Fruit fly (Drosophila melanogaster): Measurements from ENCODE around the gene SdhD.

SdhD gene

DNA sequence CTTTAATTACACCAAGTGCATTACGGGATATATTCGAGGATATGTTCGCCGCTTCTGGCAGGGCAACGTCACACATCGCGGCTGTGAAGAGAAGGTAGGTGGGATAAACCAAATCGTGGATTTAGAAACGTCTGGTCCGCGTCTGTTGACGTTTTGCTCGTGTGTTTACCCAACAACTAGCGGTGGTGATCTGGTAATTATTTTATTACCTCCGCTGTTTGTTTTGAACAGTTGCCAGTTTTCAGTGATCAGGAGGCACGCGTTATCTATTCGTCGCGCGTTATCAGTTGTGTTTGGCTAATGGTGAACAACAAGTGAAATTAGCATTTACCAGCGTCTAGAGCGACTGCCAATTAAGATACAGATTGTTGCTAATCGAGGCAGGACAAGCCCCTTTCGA lies 31.3 kb downstream of the SdhD start (continued):
- TF ChIP-seq gt (GFP tag; IDR thresholded peaks at IDR 0.05) (no peak), esg (GFP tag; conservative IDR thresholded peaks at IDR 0.05) (no peak), Nf-YC (tag; optimal IDR thresholded peaks at IDR 0.05) (no peak), Ets65A (GFP tag) (no peak), sug (tag; optimal IDR thresholded peaks at IDR 0.05) (peak; percentile 64), Hand (GFP tag; optimal IDR thresholded peaks at IDR 0.05) (peak; percentile 42), CG4328 (GFP tag; optimal IDR thresholded peaks at IDR 0.05) (peak; percentile 54), CG10431 (GFP tag; optimal IDR thresholded peaks at IDR 0.05) (no peak), Dbx (GFP tag; IDR thresholded peaks at IDR 0.05) (0 out of 3 replicates have a peak, but pooled peaks have one; percentile 17), CG9817 (tag; optimal IDR thresholded peaks at IDR 0.05) (no peak), CG11695 (GFP tag; IDR thresholded peaks at IDR 0.05) (0 out of 3 replicates have a peak, but pooled peaks have one; percentile 8), CG1603 (tag; optimal IDR thresholded peaks at IDR 0.05) (peak; percentile 9), da (GFP tag; optimal IDR thresholded peaks at IDR 0.05) (no peak), Mrtf (GFP tag; IDR thresholded peaks at IDR 0.05) (no peak), D (optimal IDR thresholded peaks at IDR 0.05) (no peak), D (GFP tag; optimal IDR thresholded peaks at IDR 0.05) (no peak), CG17361 (GFP tag; IDR thresholded peaks at IDR 0.05) (no peak), CG11560 (tag; IDR thresholded peaks at IDR 0.05) (no peak), inv (GFP tag; IDR thresholded peaks at IDR 0.05; ENCODE audit: partially characterized antibody) (no peak), CG34422 (GFP tag; IDR thresholded peaks at IDR 0.05) (no peak), row (GFP tag; IDR thresholded peaks at IDR 0.05) (no peak), nmo (GFP tag; optimal IDR thresholded peaks at IDR 0.05) (no peak), tin (GFP tag; optimal IDR thresholded peaks at IDR 0.05) (no peak), ash1 (GFP tag; optimal IDR thresholded peaks at IDR 0.05) (peak; percentile 72), wek (GFP tag; optimal IDR thresholded peaks at IDR 0.05) (peak; percentile 62), lbe (GFP tag; optimal IDR thresholded peaks at IDR 0.05) (no peak), Atf3 (GFP tag; optimal IDR thresholded peaks at IDR 0.05) (no peak), wdn (GFP tag; IDR thresholded peaks at IDR 0.05) (0 out of 2 replicates have a peak, but pooled peaks have one; percentile 8), luna (GFP tag; optimal IDR thresholded peaks at IDR 0.05) (no peak), kah (GFP tag; optimal IDR thresholded peaks at IDR 0.05) (peak; percentile 24), H2.0 (GFP tag; IDR thresholded peaks at IDR 0.05) (no peak), CG4360 (GFP tag; IDR thresholded peaks at IDR 0.05) (no peak), aop (GFP tag; IDR thresholded peaks at IDR 0.05) (no peak), Hey (tag; optimal IDR thresholded peaks at IDR 0.05) (peak; percentile 57), p53 (GFP tag; optimal IDR thresholded peaks at IDR 0.05) (no peak), CG9215 (GFP tag; IDR thresholded peaks at IDR 0.05) (no peak), Med (GFP tag) (peak; percentile 87), slou (GFP tag; optimal IDR thresholded peaks at IDR 0.05) (no peak), Tbp (GFP tag; optimal IDR thresholded peaks at IDR 0.05) (no peak), Adf1 (GFP tag; IDR thresholded peaks at IDR 0.05) (no peak), CG8924 (tag; optimal IDR thresholded peaks at IDR 0.05) (peak; percentile 17), CG10654 (GFP tag; optimal IDR thresholded peaks at IDR 0.05) (no peak), CG1792 (GFP tag; optimal IDR thresholded peaks at IDR 0.05) (no peak), CG14710 (tag; optimal IDR thresholded peaks at IDR 0.05) (no peak), Opbp (GFP tag; IDR thresholded peaks at IDR 0.05; ENCODE audit: partially characterized antibody) (no peak), zen2 (GFP tag; IDR thresholded peaks at IDR 0.05; ENCODE audit: partially characterized antibody) (no peak), sob (GFP tag; IDR thresholded peaks at IDR 0.05) (peak; percentile 61; the same call in 1 of the 2 replicates), CG34376 (GFP tag; optimal IDR thresholded peaks at IDR 0.05) (peak; percentile 79), Doc2 (GFP tag; IDR thresholded peaks at IDR 0.05) (no peak), CG17359 (tag; optimal IDR thresholded peaks at IDR 0.05) (peak; percentile 8), sima (GFP tag; optimal IDR thresholded peaks at IDR 0.05) (no peak), CG9437 (GFP tag; optimal IDR thresholded peaks at IDR 0.05) (no peak), Hsf (GFP tag; optimal IDR thresholded peaks at IDR 0.05) (no peak)

Data from whole organism, embryonic.